Worm (Caenorhabditis elegans) whole organism, L4/young adult: Measurements from ENCODE around the gene F19B10.1.

Experiments
- dao-5 ChIP-seq: sonication (generic microtip); optimal IDR thresholded peaks from 2 replicates; lab custom pipeline; 2016; ENCODE audit warnings: missing genotype, missing genetic modification characterization, moderate library complexity, missing compliant biosample characterization
- him-1 ChIP-seq: sonication (generic microtip); optimal IDR thresholded peaks from 2 replicates; lab custom pipeline; 2016; ENCODE audit warnings: missing genotype, missing genetic modification reagents, missing genetic modification characterization, missing compliant biosample characterization

DNA sequence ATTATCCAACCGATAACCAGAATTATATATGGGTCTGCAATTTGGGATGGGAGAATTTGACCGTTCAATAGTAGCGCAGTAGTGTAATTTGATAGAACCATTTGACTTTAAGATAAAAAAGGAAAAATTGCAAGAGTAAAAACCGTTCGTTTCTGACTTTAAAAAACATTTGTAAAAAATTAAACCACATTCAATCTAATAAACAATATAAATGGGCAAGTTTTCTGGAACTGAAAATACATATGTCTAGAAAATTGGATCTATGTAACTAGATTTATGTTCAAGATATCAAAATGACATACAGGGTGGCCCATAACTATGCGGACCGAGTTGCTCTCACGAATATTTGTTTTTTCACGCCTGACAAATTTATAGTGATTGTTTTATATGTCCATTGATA, 11.7 kb downstream of the F19B10.1 start, which contains the start of gene srx-102:
- TF ChIP-seq him-1 (no peak), dao-5 (no peak)
